Worm (Caenorhabditis elegans) whole organism, midembryonic: ENCODE data around the gene F25B4.7.

Experiments used
- flt-1 ChIP-seq: fragments of 200-800 bp; sonication (Bioruptor generic); IDR thresholded peaks from 2 replicates; pipeline ENCODE4 v1.3.6; 2022; ENCODE audit warnings: missing genetic modification characterization, missing compliant biosample characterization
- med-1 ChIP-seq: sonication (generic microtip); optimal IDR thresholded peaks from 2 replicates; lab custom pipeline; 2017; ENCODE audit warnings: missing genetic modification characterization, mild to moderate bottlenecking, missing compliant biosample characterization, antibody characterized with exemption, missing genetic modification reagents; ENCODE audit not compliant: insufficient read depth
- ref-1 ChIP-seq: fragments of 200-800 bp; sonication (Bioruptor generic); conservative IDR thresholded peaks from 2 replicates; pipeline ENCODE4 v1.3.6; 2022; ENCODE audit warnings: missing genetic modification reagents, missing genetic modification characterization, missing compliant biosample characterization
- ztf-23 ChIP-seq: fragments of 200-800 bp; sonication (Bioruptor generic); IDR thresholded peaks from 2 replicates; pipeline ENCODE4 v1.3.6; 2022; ENCODE audit warnings: missing genetic modification reagents, missing genetic modification characterization, missing compliant biosample characterization
- ztf-29 ChIP-seq: fragments of 200-800 bp; sonication (Bioruptor generic); IDR thresholded peaks from 2 replicates; pipeline ENCODE4 v1.3.6; 2022; ENCODE audit warnings: missing genetic modification reagents, missing genetic modification characterization, missing compliant biosample characterization

DNA sequence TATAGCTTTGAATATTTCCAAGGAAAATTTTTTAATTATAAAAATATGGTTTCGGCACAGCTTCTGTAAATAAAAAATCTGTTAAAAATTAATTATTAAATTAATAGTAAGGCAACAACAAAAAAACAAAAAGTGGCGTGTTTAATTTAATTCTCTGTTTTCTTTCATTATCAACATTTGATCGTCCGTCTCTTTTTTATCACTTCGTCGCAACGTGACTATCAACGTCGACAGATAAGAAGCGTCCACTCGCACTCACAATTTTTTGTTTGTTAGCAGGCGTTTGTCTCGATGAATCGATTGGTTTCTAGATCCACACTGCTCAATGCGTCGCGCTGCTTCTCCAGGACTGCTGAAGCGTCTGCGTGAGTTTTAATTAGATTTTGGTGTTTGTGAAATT, 25.6 kb upstream of the F25B4.7 start, which contains the start of gene gcst-1:
- TF ChIP-seq med-1 (GFP tag; lab: Kevin White, UChicago) (no peak), ztf-29 (GFP tag; lab: Robert Waterston, UW) (no peak), ztf-23 (GFP tag; lab: Robert Waterston, UW) (no peak), flt-1 (GFP tag; lab: Robert Waterston, UW) (no peak), ref-1 (GFP tag; lab: Robert Waterston, UW) (no peak)
